Fruit fly (Drosophila melanogaster): ENCODE results near the gene Top2.

Gene Top2

DNA sequence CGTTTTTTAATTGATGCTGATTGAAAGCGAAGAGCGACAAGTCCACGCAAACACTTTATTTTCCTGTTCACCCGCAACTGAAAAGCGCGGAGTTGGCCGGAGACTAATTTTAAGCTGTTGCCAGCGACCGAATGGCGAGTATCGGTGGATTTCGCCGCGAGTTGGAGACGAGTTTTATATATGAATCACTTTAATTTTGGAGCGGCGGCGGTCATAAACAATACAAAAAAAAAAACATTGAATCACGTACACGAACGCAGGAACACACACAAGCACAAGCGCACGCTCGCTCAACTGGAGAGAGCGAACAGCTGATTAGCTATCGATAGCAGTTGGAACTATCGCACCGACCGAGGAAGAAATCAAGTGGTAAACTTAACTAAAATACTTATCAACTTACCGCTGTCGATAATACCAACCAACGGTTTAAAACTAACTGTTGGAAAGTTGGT is 26.9 kb downstream of the Top2 start, which contains the start of gene Pax (continued):
- TF ChIP-seq salr (GFP tag; optimal IDR thresholded peaks at IDR 0.05) (no peak), CG10669 (GFP tag; optimal IDR thresholded peaks at IDR 0.05) (no peak), Met (GFP tag; optimal IDR thresholded peaks at IDR 0.05) (no peak), CG7368 (GFP tag; optimal IDR thresholded peaks at IDR 0.05) (peak; percentile 31), acj6 (GFP tag; optimal IDR thresholded peaks at IDR 0.05) (no peak), eg (GFP tag; IDR thresholded peaks at IDR 0.05) (peak; percentile 52; the same call in 1 of the 3 replicates), Eip93F (GFP tag; optimal IDR thresholded peaks at IDR 0.05) (no peak), CG16779 (tag; optimal IDR thresholded peaks at IDR 0.05) (peak; percentile 43), cyc (GFP tag; optimal IDR thresholded peaks at IDR 0.05) (no peak), CG9139 (GFP tag; optimal IDR thresholded peaks at IDR 0.05) (peak; percentile 43), pdm3 (GFP tag; optimal IDR thresholded peaks at IDR 0.05) (no peak)

DNA sequence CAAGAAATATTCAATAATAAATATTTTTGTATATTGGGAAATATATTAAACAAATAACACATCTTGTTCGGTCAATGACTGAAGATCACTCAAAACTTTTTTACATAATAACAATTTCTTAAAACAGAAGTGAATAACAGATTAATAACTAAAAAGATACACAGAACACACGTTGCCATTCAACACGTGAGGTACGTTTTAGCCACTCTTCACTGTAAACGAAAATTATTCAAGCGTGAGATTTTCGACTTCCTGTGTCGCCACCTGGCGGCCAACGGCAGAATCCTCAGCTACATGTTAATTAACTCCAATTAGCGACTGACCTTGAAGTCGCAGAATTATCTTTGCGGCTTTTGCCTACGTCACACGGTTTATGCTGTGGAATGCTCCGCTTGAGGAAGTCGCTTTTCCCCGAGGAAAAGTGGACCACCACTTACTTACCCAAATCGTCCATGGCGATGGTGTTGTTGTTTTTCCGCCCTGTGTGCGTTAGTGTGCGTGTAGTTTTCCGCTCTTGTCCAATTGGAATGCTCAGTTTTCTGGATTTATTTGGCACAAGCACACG is 27.4 kb downstream of the Top2 start:
- no peak for TF ChIP-seq Gug (GFP tag; IDR thresholded peaks at IDR 0.05)
- peak; percentile 54 for TF ChIP-seq Hr4 (GFP tag; optimal IDR thresholded peaks at IDR 0.05)
- peak; percentile 20 for TF ChIP-seq Eip75B (GFP tag; optimal IDR thresholded peaks at IDR 0.05)
- peak; percentile 57 for TF ChIP-seq CG15336 (GFP tag; IDR thresholded peaks at IDR 0.05)
- TF ChIP-seq CG9139 (GFP tag; optimal IDR thresholded peaks at IDR 0.05), result no peak
- no peak for TF ChIP-seq dac (GFP tag; optimal IDR thresholded peaks at IDR 0.05)
- peak; percentile 6 for TF ChIP-seq CG6276 (GFP tag; optimal IDR thresholded peaks at IDR 0.05)
- TF ChIP-seq CG3919 (GFP tag; optimal IDR thresholded peaks at IDR 0.05), result peak; percentile 56
- TF ChIP-seq CG6808 (GFP tag; optimal IDR thresholded peaks at IDR 0.05), result peak; percentile 32
- TF ChIP-seq vri (GFP tag; optimal IDR thresholded peaks at IDR 0.05), result peak; percentile 62
- TF ChIP-seq salr (GFP tag; optimal IDR thresholded peaks at IDR 0.05), result peak in 1 of 2 experiments; percentile 11
- TF ChIP-seq lz (GFP tag; optimal IDR thresholded peaks at IDR 0.05), result peak; percentile 50
- peak; percentile 16 for TF ChIP-seq CG10631 (GFP tag; optimal IDR thresholded peaks at IDR 0.05)
- peak; percentile 46 for TF ChIP-seq pdm3 (GFP tag; optimal IDR thresholded peaks at IDR 0.05)
- peak; percentile 31 for TF ChIP-seq Sox14 (GFP tag; optimal IDR thresholded peaks at IDR 0.05)
- TF ChIP-seq esn (GFP tag; optimal IDR thresholded peaks at IDR 0.05), result peak; percentile 73
- no peak for TF ChIP-seq Blimp-1 (GFP tag; optimal IDR thresholded peaks at IDR 0.05)
- TF ChIP-seq CG31627 (GFP tag; optimal IDR thresholded peaks at IDR 0.05), result peak; percentile 57
- TF ChIP-seq Lpt (GFP tag; optimal IDR thresholded peaks at IDR 0.05), result no peak
- peak; percentile 50 for TF ChIP-seq CG10669 (GFP tag; optimal IDR thresholded peaks at IDR 0.05)
- TF ChIP-seq Eip93F (GFP tag; optimal IDR thresholded peaks at IDR 0.05), result no peak
- TF ChIP-seq Ets96B (tag; optimal IDR thresholded peaks at IDR 0.05), result peak; percentile 53
- TF ChIP-seq OdsH (GFP tag; optimal IDR thresholded peaks at IDR 0.05), result peak; percentile 66
- peak; percentile 28 for TF ChIP-seq CG11762 (GFP tag; optimal IDR thresholded peaks at IDR 0.05; ENCODE audit: insufficient read depth)
- TF ChIP-seq CG16779 (tag; optimal IDR thresholded peaks at IDR 0.05), result no peak
- TF ChIP-seq svp (GFP tag), result peak; percentile 76
- TF ChIP-seq CG4318 (GFP tag; optimal IDR thresholded peaks at IDR 0.05), result no peak
- TF ChIP-seq CG6854 (GFP tag; optimal IDR thresholded peaks at IDR 0.05), result no peak
- peak; percentile 47 for TF ChIP-seq Ets21C (GFP tag; optimal IDR thresholded peaks at IDR 0.05)
- peak; percentile 46 for TF ChIP-seq CG8632 (GFP tag; optimal IDR thresholded peaks at IDR 0.05)
- peak; percentile 26 for TF ChIP-seq CG6792 (GFP tag; optimal IDR thresholded peaks at IDR 0.05)
- TF ChIP-seq Sox15 (GFP tag; optimal IDR thresholded peaks at IDR 0.05), result peak; percentile 4
- peak; percentile 35 for TF ChIP-seq Sox102F (GFP tag; optimal IDR thresholded peaks at IDR 0.05)
- peak; percentile 66 for TF ChIP-seq net (GFP tag; optimal IDR thresholded peaks at IDR 0.05)
- TF ChIP-seq Hr39 (GFP tag; optimal IDR thresholded peaks at IDR 0.05), result peak; percentile 68
- TF ChIP-seq dsx (GFP tag; optimal IDR thresholded peaks at IDR 0.05; ENCODE audit: poor library complexity, severe bottlenecking), result no peak
- TF ChIP-seq spab (GFP tag; optimal IDR thresholded peaks at IDR 0.05), result no peak
- TF ChIP-seq fd59A (GFP tag; optimal IDR thresholded peaks at IDR 0.05), result peak; percentile 0
- peak; percentile 53 for TF ChIP-seq cyc (GFP tag; optimal IDR thresholded peaks at IDR 0.05)
- peak; percentile 41 for TF ChIP-seq CG1621 (tag; optimal IDR thresholded peaks at IDR 0.05)
- peak; percentile 57 for TF ChIP-seq CG3032 (tag; optimal IDR thresholded peaks at IDR 0.05)
- TF ChIP-seq CG11902 (GFP tag; optimal IDR thresholded peaks at IDR 0.05), result peak; percentile 21
- no peak for TF ChIP-seq Hr38 (GFP tag; optimal IDR thresholded peaks at IDR 0.05)
- no peak for TF ChIP-seq ss (GFP tag; optimal IDR thresholded peaks at IDR 0.05)

Data from whole organism, prepupa.